Worm (Caenorhabditis elegans) whole organism, young adult: ENCODE results near the gene dph-3.

ENCODE experiments used
- B0261.1 ChIP-seq: sonication (generic microtip); optimal IDR thresholded peaks from 2 replicates; lab custom pipeline; 2016; ENCODE audit warnings: mild to moderate bottlenecking, missing genetic modification characterization, moderate library complexity, missing compliant biosample characterization
- F10E7.11 ChIP-seq: sonication (generic microtip); optimal IDR thresholded peaks from 2 replicates; lab custom pipeline; 2017; ENCODE audit warnings: mild to moderate bottlenecking, missing genetic modification characterization, moderate library complexity, missing compliant biosample characterization
- F22D6.2 ChIP-seq: sonication (generic microtip); optimal IDR thresholded peaks from 2 replicates; lab custom pipeline; 2016; ENCODE audit warnings: mild to moderate bottlenecking, missing genetic modification characterization, missing compliant biosample characterization
- F23B12.7 ChIP-seq: sonication (generic microtip); optimal IDR thresholded peaks from 2 replicates; lab custom pipeline; 2017; ENCODE audit warnings: missing genetic modification characterization, mild to moderate bottlenecking, missing compliant biosample characterization, antibody characterized with exemption, moderate library complexity; ENCODE audit not compliant: insufficient read depth
- F55B11.4 ChIP-seq: sonication (generic microtip); optimal IDR thresholded peaks from 2 replicates; lab custom pipeline; 2016; ENCODE audit warnings: missing compliant biosample characterization, missing genetic modification characterization, borderline replicate concordance; ENCODE audit not compliant: insufficient read depth
- T07F8.4 ChIP-seq: sonication (generic microtip); optimal IDR thresholded peaks from 2 replicates; lab custom pipeline; 2016; ENCODE audit warnings: mild to moderate bottlenecking, missing genetic modification characterization, moderate library complexity, missing compliant biosample characterization
- T26A5.8 ChIP-seq: sonication (generic microtip); optimal IDR thresholded peaks from 2 replicates; lab custom pipeline; 2016; ENCODE audit warnings: missing genetic modification characterization, missing compliant biosample characterization
- Y53G8AR.9 ChIP-seq: fragments of 200-800 bp; sonication (Bioruptor generic); conservative IDR thresholded peaks from 2 replicates; pipeline ENCODE4 v1.3.6; 2022; ENCODE audit warnings: missing genetic modification reagents, missing genetic modification characterization, missing compliant biosample characterization
- Y56A3A.18 ChIP-seq: fragments of 200-800 bp; sonication (Bioruptor generic); IDR thresholded peaks from 2 replicates; pipeline ENCODE4 v1.3.6; 2022; ENCODE audit warnings: missing genetic modification reagents, missing genetic modification characterization, missing compliant biosample characterization
- ama-1 ChIP-seq, 3 experiments: fragments of 150-350 bp in 1 of 3; sonication (generic microtip) in 2 of 3; optimal IDR thresholded peaks; 2 replicates each; lab custom pipeline; 2014 to 2018; ENCODE audit warnings: missing biosample characterization in 2 of 3, missing genetic modification characterization in 2 of 3, missing genetic modification reagents in 2 of 3
- attf-3 ChIP-seq: fragments of 200-800 bp; sonication (Bioruptor generic); conservative IDR thresholded peaks from 2 replicates; pipeline ENCODE4 v1.3.6; 2022; ENCODE audit warnings: missing genetic modification reagents, missing genetic modification characterization, missing compliant biosample characterization
- ccch-3 ChIP-seq: fragments of 200-800 bp; sonication (Bioruptor generic); optimal IDR thresholded peaks from 2 replicates; lab custom pipeline; 2018; ENCODE audit warnings: mild to moderate bottlenecking, missing genetic modification characterization, missing compliant biosample characterization
- cebp-1 ChIP-seq, 2 experiments: fragments of 200-800 bp in 1 of 2; sonication (Bioruptor generic) in 1 of 2; sonication (generic microtip) in 1 of 2; IDR thresholded peaks in 1 of 2; optimal IDR thresholded peaks in 1 of 2; 2 replicates each; pipeline versions ENCODE4 v1.3.6 to Lab custom; 2017 to 2022; ENCODE audit warnings: missing compliant biosample characterization in 2 of 2, missing genetic modification characterization in 2 of 2, mild to moderate bottlenecking in 1 of 2, missing genetic modification reagents in 1 of 2, moderate library complexity in 1 of 2
- cebp-2 ChIP-seq: fragments of 200-800 bp; sonication (Bioruptor generic); IDR thresholded peaks from 2 replicates; pipeline ENCODE4 v1.3.6; 2022; ENCODE audit warnings: missing genetic modification characterization, missing compliant biosample characterization
- ceh-100 ChIP-seq: fragments of 200-800 bp; sonication (Bioruptor generic); IDR thresholded peaks from 2 replicates; pipeline ENCODE4 v1.3.6; 2022; ENCODE audit warnings: missing genetic modification reagents, missing genetic modification characterization, missing compliant biosample characterization
- ceh-40 ChIP-seq: fragments of 200-800 bp; sonication (Bioruptor generic); IDR thresholded peaks from 2 replicates; pipeline ENCODE4 v1.3.6; 2022; ENCODE audit warnings: missing genetic modification characterization, missing compliant biosample characterization
- ceh-79 ChIP-seq: sonication (generic microtip); optimal IDR thresholded peaks from 2 replicates; lab custom pipeline; 2017; ENCODE audit warnings: mild to moderate bottlenecking, missing genetic modification characterization, missing compliant biosample characterization
- die-1 ChIP-seq: sonication (generic microtip); optimal IDR thresholded peaks from 2 replicates; lab custom pipeline; 2016; ENCODE audit warnings: missing genotype, mild to moderate bottlenecking, missing genetic modification characterization, missing compliant biosample characterization
- efl-1 ChIP-seq: fragments of 150-350 bp; optimal IDR thresholded peaks from 2 replicates; lab custom pipeline; 2014; ENCODE audit warnings: missing biosample characterization, missing genetic modification reagents, missing genetic modification characterization
- egl-44 ChIP-seq: fragments of 200-800 bp; sonication (Bioruptor generic); IDR thresholded peaks from 2 replicates; pipeline ENCODE4 v1.3.6; 2022; ENCODE audit warnings: missing genetic modification reagents, missing genetic modification characterization, missing compliant biosample characterization
- hlh-12 ChIP-seq: sonication (generic microtip); optimal IDR thresholded peaks from 2 replicates; lab custom pipeline; 2016; ENCODE audit warnings: missing genetic modification characterization, missing compliant biosample characterization
- hmg-1.2 ChIP-seq: fragments of 200-800 bp; sonication (Bioruptor generic); IDR thresholded peaks from 2 replicates; pipeline ENCODE4 v1.3.6; 2022; ENCODE audit warnings: missing genetic modification reagents, missing genetic modification characterization, missing compliant biosample characterization
- lag-1 ChIP-seq: fragments of 200-800 bp; sonication (Bioruptor generic); IDR thresholded peaks from 2 replicates; pipeline ENCODE4 v1.3.6; 2022; ENCODE audit warnings: missing genetic modification reagents, missing genetic modification characterization, missing compliant biosample characterization
- let-607 ChIP-seq, 2 experiments: fragments of 200-800 bp in 1 of 2; sonication (Bioruptor generic) in 1 of 2; sonication (generic microtip) in 1 of 2; optimal IDR thresholded peaks; 2 replicates each; lab custom pipeline; 2016 to 2018; ENCODE audit warnings: mild to moderate bottlenecking in 2 of 2, missing compliant biosample characterization in 2 of 2, missing genetic modification characterization in 2 of 2, moderate library complexity in 2 of 2, missing genotype in 1 of 2
- lin-35 ChIP-seq, 3 experiments: fragments of 150-350 bp in 2 of 3; sonication (generic microtip) in 1 of 3; optimal IDR thresholded peaks; 2 replicates each; lab custom pipeline; 2014 to 2018; ENCODE audit warnings: missing biosample characterization in 3 of 3, missing genetic modification characterization in 3 of 3, missing genetic modification reagents in 3 of 3
- lir-1 ChIP-seq: fragments of 200-800 bp; sonication (Bioruptor generic); conservative IDR thresholded peaks from 2 replicates; pipeline ENCODE4 v1.3.6; 2022; ENCODE audit warnings: missing genetic modification reagents, missing genetic modification characterization, missing compliant biosample characterization
- lsl-1 ChIP-seq: fragments of 200-800 bp; sonication (Bioruptor generic); optimal IDR thresholded peaks from 2 replicates; lab custom pipeline; 2018; ENCODE audit warnings: mild to moderate bottlenecking, missing genetic modification characterization, moderate library complexity, missing compliant biosample characterization
- madf-10 ChIP-seq: sonication (generic microtip); optimal IDR thresholded peaks from 2 replicates; lab custom pipeline; 2016; ENCODE audit warnings: mild to moderate bottlenecking, missing genetic modification characterization, missing compliant biosample characterization
- mel-28 ChIP-seq: sonication (generic microtip); optimal IDR thresholded peaks from 2 replicates; lab custom pipeline; 2016; ENCODE audit warnings: borderline replicate concordance, mild to moderate bottlenecking, missing genetic modification characterization, missing compliant biosample characterization
- mes-4 ChIP-seq: sonication (generic microtip); optimal IDR thresholded peaks from 2 replicates; lab custom pipeline; 2016; ENCODE audit warnings: missing genotype, missing genetic modification characterization, missing compliant biosample characterization
- nhr-80 ChIP-seq: sonication (generic microtip); optimal IDR thresholded peaks from 2 replicates; lab custom pipeline; 2016; ENCODE audit warnings: missing genetic modification characterization, missing compliant biosample characterization
- pha-4 ChIP-seq: fragments of 150-350 bp; sonication (generic microtip); optimal IDR thresholded peaks from 2 replicates; lab custom pipeline; 2014; ENCODE audit warnings: missing biosample characterization, missing genetic modification reagents, missing genetic modification characterization
- unc-62 ChIP-seq: fragments of 150-350 bp; optimal IDR thresholded peaks from 2 replicates; lab custom pipeline; 2014; ENCODE audit warnings: missing biosample characterization, missing genetic modification reagents, missing genetic modification characterization
- xnd-1 ChIP-seq: sonication (generic microtip); optimal IDR thresholded peaks from 2 replicates; lab custom pipeline; 2016; ENCODE audit warnings: missing genotype, missing genetic modification reagents, missing genetic modification characterization, missing compliant biosample characterization
- ztf-28 ChIP-seq: fragments of 200-800 bp; sonication (Bioruptor generic); IDR thresholded peaks from 2 replicates; pipeline ENCODE4 v1.3.6; 2022; ENCODE audit warnings: missing genetic modification reagents, missing genetic modification characterization, missing compliant biosample characterization

dph-3 gene

ce11 chrIV:9706704-9707197 is at the start of gene dph-3, which contains the start of gene dcaf-1:
Gene dph-3 (plus strand): TSS chrIV:9707147.
Gene dcaf-1 (minus strand): TSS chrIV:9706723.
- TF ChIP-seq attf-3 (GFP tag; lab: Robert Waterston, UW) (no peak), lsl-1 (GFP tag; lab: Kevin White, UChicago) (peak; percentile 73)

ce11 chrIV:9657753-9658152 is 49.2 kb upstream of the dph-3 start, which contains the start of gene acc-1:
Gene acc-1 (plus strand): TSS chrIV:9658053.
- TF ChIP-seq T07F8.4 (tag; lab: Kevin White, UChicago): no peak
- TF ChIP-seq B0261.1: no peak
- TF ChIP-seq, all 124 proteins: peak for 0

- no peak for TF ChIP-seq ztf-28 (GFP tag; lab: Robert Waterston, UW)
- no peak for TF ChIP-seq madf-10 (tag; lab: Kevin White, UChicago)
- no peak for TF ChIP-seq lag-1 (GFP tag; lab: Robert Waterston, UW)
- no peak for TF ChIP-seq cebp-2 (GFP tag; lab: Robert Waterston, UW)
- TF ChIP-seq F22D6.2 (tag; lab: Kevin White, UChicago): no peak
- no peak for TF ChIP-seq xnd-1 (tag; lab: Kevin White, UChicago)
Observed at ce11 chrIV:9659999-9660398, 46.9 kb upstream of the dph-3 start.

- TF ChIP-seq die-1 (no peak), F55B11.4 (tag; lab: Kevin White, UChicago) (no peak), mel-28 (tag; lab: Kevin White, UChicago) (no peak), ceh-40 (GFP tag; lab: Robert Waterston, UW) (no peak), ceh-100 (GFP tag; lab: Robert Waterston, UW) (no peak), Y53G8AR.9 (no peak), Y56A3A.18 (GFP tag; lab: Robert Waterston, UW) (no peak), hmg-1.2 (GFP tag; lab: Robert Waterston, UW) (no peak), T26A5.8 (tag; lab: Kevin White, UChicago) (no peak), ceh-79 (tag; lab: Kevin White, UChicago) (no peak), efl-1 (GFP tag; lab: Kevin White, UChicago) (no peak)
Observed at ce11 chrIV:9667084-9667483, 39.9 kb upstream of the dph-3 start.

- TF ChIP-seq lin-35 (GFP tag; optimal IDR thresholded peaks at IDR 0.05; lab: Kevin White, UChicago) (peak in 1 of 3 experiments; percentile 18), ama-1 (optimal IDR thresholded peaks at IDR 0.05; lab: Kevin White, UChicago) (no peak), ama-1 (GFP tag; optimal IDR thresholded peaks at IDR 0.05; lab: Kevin White, UChicago) (no peak), mel-28 (tag; lab: Kevin White, UChicago) (no peak), nhr-80 (tag; lab: Kevin White, UChicago) (peak; percentile 46), hlh-12 (no peak), mes-4 (no peak), lag-1 (GFP tag; lab: Robert Waterston, UW) (no peak), egl-44 (GFP tag; lab: Robert Waterston, UW) (no peak), pha-4 (tag; lab: Kevin White, UChicago) (peak; percentile 79), cebp-1 (GFP tag; IDR thresholded peaks at IDR 0.05; lab: Robert Waterston, UW) (no peak), cebp-1 (tag; optimal IDR thresholded peaks at IDR 0.05; lab: Kevin White, UChicago) (peak; percentile 18), unc-62 (no peak), lir-1 (no peak), ccch-3 (GFP tag; lab: Kevin White, UChicago) (no peak), let-607 (tag; optimal IDR thresholded peaks at IDR 0.05; lab: Kevin White, UChicago) (no peak), F23B12.7 (no peak), F10E7.11 (tag; lab: Kevin White, UChicago) (no peak), die-1 (no peak)
Observed at ce11 chrIV:9668103-9668672, 38.8 kb upstream of the dph-3 start.
